Fruit fly (Drosophila melanogaster): Measurements from ENCODE around the gene pnt.

Gene pnt

dm6 chr3R:23346007-23346681, at the start of gene pnt:
pnt (minus strand) TSS chr3R:23346167.
- no peak for TF ChIP-seq h (optimal IDR thresholded peaks at IDR 0.05)
- no peak for TF ChIP-seq psq (optimal IDR thresholded peaks at IDR 0.05)
- TF ChIP-seq Myc (optimal IDR thresholded peaks at IDR 0.05), result no peak
- no peak for TF ChIP-seq insv (optimal IDR thresholded peaks at IDR 0.05)
- no peak for TF ChIP-seq Sin3A (optimal IDR thresholded peaks at IDR 0.05)
- TF ChIP-seq ttk (optimal IDR thresholded peaks at IDR 0.05), result no peak

dm6 chr3R:23395720-23396119, 49.8 kb upstream of the pnt start:
- TF ChIP-seq Myc (optimal IDR thresholded peaks at IDR 0.05) (no peak), Sin3A (optimal IDR thresholded peaks at IDR 0.05) (no peak), ttk (optimal IDR thresholded peaks at IDR 0.05) (no peak), h (optimal IDR thresholded peaks at IDR 0.05) (no peak), psq (optimal IDR thresholded peaks at IDR 0.05) (no peak)

dm6 chr3R:23393507-23393906, 47.5 kb upstream of the pnt start:
- no peak for TF ChIP-seq Myc (optimal IDR thresholded peaks at IDR 0.05)
- TF ChIP-seq ttk (optimal IDR thresholded peaks at IDR 0.05), result no peak
- no peak for TF ChIP-seq Sin3A (optimal IDR thresholded peaks at IDR 0.05)
- no peak for TF ChIP-seq psq (optimal IDR thresholded peaks at IDR 0.05)
- no peak for TF ChIP-seq insv (optimal IDR thresholded peaks at IDR 0.05)
- no peak for TF ChIP-seq h (optimal IDR thresholded peaks at IDR 0.05)

dm6 chr3R:23392235-23392634, 46.3 kb upstream of the pnt start:
- TF ChIP-seq Myc (optimal IDR thresholded peaks at IDR 0.05) (no peak), h (optimal IDR thresholded peaks at IDR 0.05) (no peak), insv (optimal IDR thresholded peaks at IDR 0.05) (no peak), psq (optimal IDR thresholded peaks at IDR 0.05) (no peak), ttk (optimal IDR thresholded peaks at IDR 0.05) (no peak), Sin3A (optimal IDR thresholded peaks at IDR 0.05) (no peak)

dm6 chr3R:23390769-23391309, 44.9 kb upstream of the pnt start:
- TF ChIP-seq psq (optimal IDR thresholded peaks at IDR 0.05) (no peak), Sin3A (optimal IDR thresholded peaks at IDR 0.05) (no peak), Myc (optimal IDR thresholded peaks at IDR 0.05) (no peak)

dm6 chr3R:23388798-23389197, 42.8 kb upstream of the pnt start, which contains the start of gene CG31515:
CG31515 (minus strand) TSS chr3R:23388898.
- TF ChIP-seq h (optimal IDR thresholded peaks at IDR 0.05), result no peak
- no peak for TF ChIP-seq Myc (optimal IDR thresholded peaks at IDR 0.05)
- no peak for TF ChIP-seq Sin3A (optimal IDR thresholded peaks at IDR 0.05)
- TF ChIP-seq ttk (optimal IDR thresholded peaks at IDR 0.05), result no peak
- TF ChIP-seq insv (optimal IDR thresholded peaks at IDR 0.05), result no peak
- TF ChIP-seq psq (optimal IDR thresholded peaks at IDR 0.05), result no peak

dm6 chr3R:23386907-23387306, 40.9 kb upstream of the pnt start:
- no peak for TF ChIP-seq psq (optimal IDR thresholded peaks at IDR 0.05)
- no peak for TF ChIP-seq Myc (optimal IDR thresholded peaks at IDR 0.05)
- TF ChIP-seq insv (optimal IDR thresholded peaks at IDR 0.05), result no peak
- no peak for TF ChIP-seq h (optimal IDR thresholded peaks at IDR 0.05)
- no peak for TF ChIP-seq ttk (optimal IDR thresholded peaks at IDR 0.05)
- TF ChIP-seq Sin3A (optimal IDR thresholded peaks at IDR 0.05), result no peak

- TF ChIP-seq ttk (optimal IDR thresholded peaks at IDR 0.05) (no peak), Myc (optimal IDR thresholded peaks at IDR 0.05) (no peak), insv (optimal IDR thresholded peaks at IDR 0.05) (no peak), Sin3A (optimal IDR thresholded peaks at IDR 0.05) (no peak), h (optimal IDR thresholded peaks at IDR 0.05) (no peak), psq (optimal IDR thresholded peaks at IDR 0.05) (no peak)
Observed at dm6 chr3R:23386021-23386457, 40.1 kb upstream of the pnt start.

dm6 chr3R:23384591-23385260, 38.8 kb upstream of the pnt start, which contains the start of gene CG4393:
CG4393 (minus strand) TSS chr3R:23384777.
- TF ChIP-seq h (optimal IDR thresholded peaks at IDR 0.05) (no peak), Myc (optimal IDR thresholded peaks at IDR 0.05) (no peak), Sin3A (optimal IDR thresholded peaks at IDR 0.05) (no peak), ttk (optimal IDR thresholded peaks at IDR 0.05) (no peak), psq (optimal IDR thresholded peaks at IDR 0.05) (no peak), insv (optimal IDR thresholded peaks at IDR 0.05) (no peak)

- TF ChIP-seq insv (optimal IDR thresholded peaks at IDR 0.05), result no peak
- no peak for TF ChIP-seq psq (optimal IDR thresholded peaks at IDR 0.05)
Observed at dm6 chr3R:23383723-23384122, 37.8 kb upstream of the pnt start.

dm6 chr3R:23377288-23377687, 31.3 kb upstream of the pnt start:
- TF ChIP-seq Myc (optimal IDR thresholded peaks at IDR 0.05) (no peak), ttk (optimal IDR thresholded peaks at IDR 0.05) (no peak), psq (optimal IDR thresholded peaks at IDR 0.05) (no peak), insv (optimal IDR thresholded peaks at IDR 0.05) (no peak), h (optimal IDR thresholded peaks at IDR 0.05) (no peak), Sin3A (optimal IDR thresholded peaks at IDR 0.05) (no peak)

dm6 chr3R:23374290-23374689, 28.3 kb upstream of the pnt start:
- TF ChIP-seq h (optimal IDR thresholded peaks at IDR 0.05) (no peak), Sin3A (optimal IDR thresholded peaks at IDR 0.05) (no peak), ttk (optimal IDR thresholded peaks at IDR 0.05) (no peak), psq (optimal IDR thresholded peaks at IDR 0.05) (no peak), Myc (optimal IDR thresholded peaks at IDR 0.05) (no peak), insv (optimal IDR thresholded peaks at IDR 0.05) (no peak)

All from Kc167 (cell line).